Fruit fly (Drosophila melanogaster) whole organism, embryonic: ENCODE data around the gene Pgm1.
A peak's percentile ranks its signal among the peaks of the same experiment; 100 is the strongest.

ENCODE experiments used
- Abd-B ChIP-seq: fragments of 200-800 bp; sonication (Bioruptor generic); optimal IDR thresholded peaks from 2 replicates; lab custom pipeline; 2018; ENCODE audit warnings: missing biosample characterization, mild to moderate bottlenecking, missing genetic modification characterization, moderate library complexity
- Atf6 ChIP-seq: fragments of 200-800 bp; sonication (Bioruptor generic); IDR thresholded peaks from 2 replicates; pipeline ENCODE4 v1.3.6; 2022; ENCODE audit warnings: missing biosample characterization, missing genetic modification characterization
- Bteb2 ChIP-seq: fragments of 200-800 bp; sonication (Bioruptor generic); optimal IDR thresholded peaks from 2 replicates; lab custom pipeline; 2016; ENCODE audit warnings: missing biosample characterization, missing genetic modification characterization
- CG10147 ChIP-seq: fragments of 200-800 bp; sonication (Bioruptor generic); optimal IDR thresholded peaks from 2 replicates; lab custom pipeline; 2019; ENCODE audit warnings: missing biosample characterization, mild to moderate bottlenecking, missing genetic modification characterization, moderate library complexity
- CG10366 ChIP-seq: fragments of 200-800 bp; sonication (Bioruptor generic); IDR thresholded peaks from 2 replicates; pipeline ENCODE4 v1.3.6; 2022; ENCODE audit warnings: missing biosample characterization, missing genetic modification characterization
- CG12236 ChIP-seq: fragments of 200-800 bp; sonication (Bioruptor generic); optimal IDR thresholded peaks from 2 replicates; lab custom pipeline; 2016; ENCODE audit warnings: missing biosample characterization, missing genetic modification characterization
- CG12769 ChIP-seq: fragments of 200-800 bp; sonication (Bioruptor generic); optimal IDR thresholded peaks from 2 replicates; lab custom pipeline; 2019; ENCODE audit warnings: missing biosample characterization, mild to moderate bottlenecking, missing genetic modification characterization, moderate library complexity
- CG2120 ChIP-seq: fragments of 200-800 bp; sonication (Bioruptor generic); optimal IDR thresholded peaks from 3 replicates; lab custom pipeline; 2016; ENCODE audit warnings: missing biosample characterization, missing genetic modification characterization
- CG31388 ChIP-seq: fragments of 200-800 bp; sonication (Bioruptor generic); optimal IDR thresholded peaks from 2 replicates; lab custom pipeline; 2016; ENCODE audit warnings: missing biosample characterization, missing genetic modification characterization
- CG33557 ChIP-seq: fragments of 200-800 bp; sonication (Bioruptor generic); optimal IDR thresholded peaks from 2 replicates; lab custom pipeline; 2019; ENCODE audit warnings: missing biosample characterization, mild to moderate bottlenecking, missing genetic modification characterization, moderate library complexity
- CG6765 ChIP-seq: fragments of 200-800 bp; sonication (Bioruptor generic); optimal IDR thresholded peaks from 3 replicates; lab custom pipeline; 2017; ENCODE audit warnings: missing biosample characterization, mild to moderate bottlenecking, missing genetic modification characterization
- CG8944 ChIP-seq: fragments of 200-800 bp; sonication (Bioruptor generic); optimal IDR thresholded peaks from 3 replicates; lab custom pipeline; 2016; ENCODE audit warnings: missing biosample characterization, missing genetic modification characterization
- CG9215 ChIP-seq: fragments of 200-800 bp; sonication (Bioruptor generic); IDR thresholded peaks from 2 replicates; pipeline ENCODE4 v1.3.6; 2022; ENCODE audit warnings: missing biosample characterization, missing genetic modification characterization
- Dp ChIP-seq: fragments of 200-800 bp; sonication (Bioruptor generic); optimal IDR thresholded peaks from 2 replicates; lab custom pipeline; 2018; ENCODE audit warnings: missing biosample characterization, mild to moderate bottlenecking, missing genetic modification characterization, moderate library complexity
- Dref ChIP-seq: fragments of 200-800 bp; sonication (Bioruptor generic); IDR thresholded peaks from 2 replicates; pipeline ENCODE4 v1.3.6; 2022; ENCODE audit warnings: missing biosample characterization, missing genetic modification characterization
- E2f2 ChIP-seq: fragments of 200-800 bp; sonication (Bioruptor generic); IDR thresholded peaks from 2 replicates; pipeline ENCODE4 v1.3.6; 2022; ENCODE audit warnings: missing biosample characterization, missing genetic modification characterization
- Fer1 ChIP-seq: fragments of 200-800 bp; sonication (Bioruptor generic); optimal IDR thresholded peaks from 2 replicates; lab custom pipeline; 2017; ENCODE audit warnings: missing biosample characterization, mild to moderate bottlenecking, missing genetic modification characterization
- Fer3 ChIP-seq: fragments of 200-800 bp; sonication (Bioruptor generic); optimal IDR thresholded peaks from 2 replicates; lab custom pipeline; 2018; ENCODE audit warnings: missing biosample characterization, mild to moderate bottlenecking, missing genetic modification characterization, moderate library complexity
- Hey ChIP-seq: fragments of 200-800 bp; sonication (Bioruptor generic); optimal IDR thresholded peaks from 3 replicates; lab custom pipeline; 2018; ENCODE audit warnings: missing biosample characterization, mild to moderate bottlenecking, missing genetic modification characterization
- Kr ChIP-seq: fragments of 200-800 bp; sonication (Bioruptor generic); optimal IDR thresholded peaks from 2 replicates; lab custom pipeline; 2017; ENCODE audit warnings: missing biosample characterization, mild to moderate bottlenecking, missing genetic modification characterization
- Lhr ChIP-seq: fragments of 200-800 bp; sonication (Bioruptor generic); optimal IDR thresholded peaks from 3 replicates; lab custom pipeline; 2017; ENCODE audit warnings: mild to moderate bottlenecking, missing biosample characterization, missing genetic modification reagents, missing genetic modification characterization
- MBD-R2 ChIP-seq: fragments of 200-800 bp; sonication (Bioruptor generic); IDR thresholded peaks from 2 replicates; pipeline ENCODE4 v1.3.6; 2022; ENCODE audit warnings: missing biosample characterization, missing genetic modification characterization
- Meics ChIP-seq: fragments of 200-800 bp; sonication (Bioruptor generic); optimal IDR thresholded peaks from 2 replicates; lab custom pipeline; 2017; ENCODE audit warnings: missing biosample characterization, mild to moderate bottlenecking, missing genetic modification characterization
- Spps ChIP-seq: fragments of 200-800 bp; sonication (Bioruptor generic); optimal IDR thresholded peaks from 2 replicates; lab custom pipeline; 2018; ENCODE audit warnings: missing biosample characterization, mild to moderate bottlenecking, missing genetic modification characterization
- Stat92E ChIP-seq, 3 experiments: fragments of >200 bp in 2 of 3; fragments of 200-800 bp in 1 of 3; sonication (Bioruptor generic) in 1 of 3; optimal IDR thresholded peaks; 2 replicates each; lab custom pipeline; 2017 to 2019; ENCODE audit warnings: missing biosample characterization in 3 of 3, missing genetic modification characterization in 3 of 3, mild to moderate bottlenecking in 1 of 3, moderate library complexity in 1 of 3
- Trl ChIP-seq, 3 experiments: fragments of >200 bp in 2 of 3; fragments of 200-800 bp in 1 of 3; sonication (Bioruptor generic) in 1 of 3; optimal IDR thresholded peaks; 2 replicates in 1 of 3; 3 replicates in 2 of 3; lab custom pipeline; 2016 to 2017; ENCODE audit warnings: missing biosample characterization in 1 of 3, missing genetic modification characterization in 1 of 3
- bcd ChIP-seq: fragments of 200-800 bp; sonication (Bioruptor generic); optimal IDR thresholded peaks from 2 replicates; lab custom pipeline; 2017; ENCODE audit warnings: missing biosample characterization, mild to moderate bottlenecking, missing genetic modification characterization
- chn ChIP-seq: fragments of 200-800 bp; sonication (Bioruptor generic); optimal IDR thresholded peaks from 2 replicates; lab custom pipeline; 2016; ENCODE audit warnings: missing biosample characterization, missing genetic modification characterization
- crp ChIP-seq, 2 experiments: fragments of 200-800 bp; sonication (Bioruptor generic); optimal IDR thresholded peaks; 2 replicates in 1 of 2; 3 replicates in 1 of 2; lab custom pipeline; 2017; ENCODE audit warnings: missing biosample characterization in 2 of 2, missing genetic modification characterization in 2 of 2, mild to moderate bottlenecking in 1 of 2, moderate library complexity in 1 of 2
- dm ChIP-seq: fragments of 200-800 bp; sonication (Bioruptor generic); optimal IDR thresholded peaks from 3 replicates; lab custom pipeline; 2016; ENCODE audit warnings: missing biosample characterization, missing genetic modification characterization
- fd102C ChIP-seq: fragments of 200-800 bp; sonication (Bioruptor generic); optimal IDR thresholded peaks from 2 replicates; lab custom pipeline; 2018; ENCODE audit warnings: missing biosample characterization, mild to moderate bottlenecking, missing genetic modification characterization, moderate library complexity
- gsb-n ChIP-seq: fragments of 200-800 bp; sonication (Bioruptor generic); optimal IDR thresholded peaks from 3 replicates; lab custom pipeline; 2018; ENCODE audit warnings: missing biosample characterization, mild to moderate bottlenecking, missing genetic modification characterization
- ind ChIP-seq: fragments of 200-800 bp; sonication (Bioruptor generic); optimal IDR thresholded peaks from 3 replicates; lab custom pipeline; 2016; ENCODE audit warnings: missing biosample characterization, missing genetic modification characterization
- insv ChIP-seq, 2 experiments: fragments of 200-800 bp; sonication (Bioruptor generic); optimal IDR thresholded peaks; 3 replicates each; lab custom pipeline; 2016 to 2018; ENCODE audit warnings: missing biosample characterization in 2 of 2, missing genetic modification characterization in 2 of 2
- inv ChIP-seq: fragments of 200-800 bp; sonication (Bioruptor generic); IDR thresholded peaks from 2 replicates; pipeline ENCODE4 v1.3.6; 2022; ENCODE audit warnings: missing biosample characterization, missing genetic modification characterization; ENCODE audit not compliant: partially characterized antibody
- kni ChIP-seq: fragments of 200-800 bp; sonication (Bioruptor generic); optimal IDR thresholded peaks from 3 replicates; lab custom pipeline; 2017; ENCODE audit warnings: mild to moderate bottlenecking, missing biosample characterization, missing genetic modification reagents, missing genetic modification characterization
- mirr ChIP-seq: fragments of 200-800 bp; sonication (Bioruptor generic); optimal IDR thresholded peaks from 3 replicates; lab custom pipeline; 2018; ENCODE audit warnings: missing biosample characterization, mild to moderate bottlenecking, missing genetic modification characterization
- oc ChIP-seq: fragments of 200-800 bp; sonication (Bioruptor generic); optimal IDR thresholded peaks from 2 replicates; lab custom pipeline; 2018; ENCODE audit warnings: missing biosample characterization, mild to moderate bottlenecking, missing genetic modification characterization, moderate library complexity
- peb ChIP-seq: fragments of 200-800 bp; sonication (Bioruptor generic); IDR thresholded peaks from 2 replicates; pipeline ENCODE4 v1.3.6; 2022; ENCODE audit warnings: missing biosample characterization, missing genetic modification characterization
- pfk ChIP-seq: fragments of 200-800 bp; sonication (Bioruptor generic); optimal IDR thresholded peaks from 2 replicates; lab custom pipeline; 2018; ENCODE audit warnings: missing biosample characterization, mild to moderate bottlenecking, missing genetic modification characterization, moderate library complexity
- psq ChIP-seq: fragments of 200-800 bp; sonication (Bioruptor generic); optimal IDR thresholded peaks from 2 replicates; lab custom pipeline; 2017; ENCODE audit warnings: missing biosample characterization, missing genetic modification characterization
- ranshi ChIP-seq: fragments of 200-800 bp; sonication (Bioruptor generic); IDR thresholded peaks from 2 replicates; pipeline ENCODE4 v1.3.6; 2022; ENCODE audit warnings: missing biosample characterization, missing genetic modification characterization
- sd ChIP-seq: fragments of 200-800 bp; sonication (Bioruptor generic); optimal IDR thresholded peaks from 3 replicates; lab custom pipeline; 2018; ENCODE audit warnings: missing biosample characterization, mild to moderate bottlenecking, missing genetic modification characterization, moderate library complexity
- sisA ChIP-seq: fragments of 200-800 bp; sonication (Bioruptor generic); IDR thresholded peaks from 2 replicates; pipeline ENCODE4 v1.3.6; 2022; ENCODE audit warnings: missing biosample characterization, missing genetic modification characterization
- ssp ChIP-seq: fragments of 200-800 bp; sonication (Bioruptor generic); IDR thresholded peaks from 2 replicates; pipeline ENCODE4 v1.3.6; 2022; ENCODE audit warnings: missing biosample characterization, missing genetic modification characterization
- ttk ChIP-seq: fragments of 200-800 bp; sonication (Bioruptor generic); IDR thresholded peaks from 2 replicates; pipeline ENCODE4 v2.1.2; 2022; ENCODE audit warnings: missing biosample characterization, missing genetic modification characterization
- vfl ChIP-seq: fragments of 200-800 bp; sonication (Bioruptor generic); optimal IDR thresholded peaks from 2 replicates; lab custom pipeline; 2016; ENCODE audit warnings: missing biosample characterization, missing genetic modification characterization

Pgm1 gene

dm6 chr3L:16157251-16158190 is 29.2 kb upstream of the Pgm1 start (continued):
- no peak for TF ChIP-seq psq (GFP tag; lab: Kevin White, UChicago)
- no peak for TF ChIP-seq crp (GFP tag; optimal IDR thresholded peaks at IDR 0.05; lab: Kevin White, UChicago)
- TF ChIP-seq E2f2 (GFP tag; lab: Robert Waterston, UW), result 0 out of 2 replicates have a peak, but pooled peaks have one; percentile 19
- TF ChIP-seq bcd (GFP tag; lab: Kevin White, UChicago), result peak; percentile 38
- no peak for TF ChIP-seq inv (GFP tag; lab: Robert Waterston, UW)
- TF ChIP-seq Kr, result no peak
- no peak for TF ChIP-seq Dref (GFP tag; lab: Robert Waterston, UW)
- no peak for TF ChIP-seq CG12769 (tag; lab: Kevin White, UChicago)
- no peak for TF ChIP-seq fd102C (GFP tag; lab: Kevin White, UChicago)
- peak; percentile 3 for TF ChIP-seq CG12236 (GFP tag; lab: Kevin White, UChicago)
- peak; percentile 25 for TF ChIP-seq CG10147 (GFP tag; lab: Kevin White, UChicago)
- TF ChIP-seq Stat92E (GFP tag; optimal IDR thresholded peaks at IDR 0.05; lab: Kevin White, UChicago), result no peak
- peak; percentile 30; the same call in 1 of the 2 replicates for TF ChIP-seq ttk (GFP tag; lab: Robert Waterston, UW)
- no peak for TF ChIP-seq pfk
- TF ChIP-seq CG2120 (GFP tag; lab: Kevin White, UChicago), result peak; percentile 72
- TF ChIP-seq CG8944, result peak; percentile 21
- peak; percentile 65 for TF ChIP-seq Abd-B (GFP tag; lab: Kevin White, UChicago)
- peak; percentile 44 for TF ChIP-seq sisA
- TF ChIP-seq Dp (GFP tag; lab: Kevin White, UChicago), result no peak
- no peak for TF ChIP-seq Lhr
- peak; percentile 54 for TF ChIP-seq ind (GFP tag; lab: Kevin White, UChicago)
- TF ChIP-seq Fer3 (tag; lab: Kevin White, UChicago), result peak; percentile 39
- TF ChIP-seq chn (GFP tag; lab: Kevin White, UChicago), result peak; percentile 47
- TF ChIP-seq Hey (tag; lab: Kevin White, UChicago), result no peak
- no peak for TF ChIP-seq MBD-R2 (GFP tag; lab: Robert Waterston, UW)
- TF ChIP-seq insv (GFP tag; optimal IDR thresholded peaks at IDR 0.05; lab: Kevin White, UChicago), result no peak
- no peak for TF ChIP-seq Trl (optimal IDR thresholded peaks at IDR 0.05; lab: Kevin White, UChicago)
- peak; percentile 39 for TF ChIP-seq Trl (GFP tag; optimal IDR thresholded peaks at IDR 0.05; lab: Kevin White, UChicago)
- no peak for TF ChIP-seq CG31388 (GFP tag; lab: Kevin White, UChicago)
- TF ChIP-seq Fer1 (GFP tag; lab: Kevin White, UChicago), result peak; percentile 59
- peak; percentile 56 for TF ChIP-seq Meics (GFP tag; lab: Kevin White, UChicago)
- TF ChIP-seq Spps, result no peak
- TF ChIP-seq dm (GFP tag; lab: Kevin White, UChicago), result peak; percentile 0
- TF ChIP-seq kni (GFP tag; lab: Kevin White, UChicago), result no peak
- TF ChIP-seq oc (tag; lab: Kevin White, UChicago), result no peak
- no peak for TF ChIP-seq CG9215 (GFP tag; lab: Robert Waterston, UW)
- no peak for TF ChIP-seq CG33557 (GFP tag; lab: Kevin White, UChicago)
- no peak for TF ChIP-seq mirr (GFP tag; lab: Kevin White, UChicago)
- TF ChIP-seq Bteb2, result peak; percentile 44
- TF ChIP-seq CG6765, result no peak
- peak; percentile 48 for TF ChIP-seq sd
- 0 out of 2 replicates have a peak, but pooled peaks have one; percentile 8 for TF ChIP-seq ranshi
- peak; percentile 32; the same call in 1 of the 2 replicates for TF ChIP-seq ssp (GFP tag; lab: Robert Waterston, UW)
- no peak for TF ChIP-seq vfl (GFP tag; lab: Kevin White, UChicago)
- 0 out of 2 replicates have a peak, but pooled peaks have one; percentile 13 for TF ChIP-seq peb (GFP tag; lab: Robert Waterston, UW)
- TF ChIP-seq Atf6, result no peak
- TF ChIP-seq gsb-n (tag; lab: Kevin White, UChicago), result peak; percentile 43
- TF ChIP-seq CG10366, result peak; percentile 24; the same call in 1 of the 2 replicates
